Fruit fly (Drosophila melanogaster) whole organism, embryonic: ENCODE measurements around the gene wapl.
A peak's percentile ranks its signal among the peaks of the same experiment; 100 is the strongest.

Source experiments
- CG11695 ChIP-seq: fragments of 200-800 bp; sonication (Bioruptor generic); IDR thresholded peaks from 3 replicates; pipeline ENCODE4 v1.3.6; 2022; ENCODE audit warnings: missing biosample characterization, missing genetic modification characterization
- CG12659 ChIP-seq: fragments of 200-800 bp; sonication (Bioruptor generic); optimal IDR thresholded peaks from 3 replicates; lab custom pipeline; 2017; ENCODE audit warnings: mild to moderate bottlenecking, missing biosample characterization, missing genetic modification reagents, missing genetic modification characterization
- CG12769 ChIP-seq: fragments of 200-800 bp; sonication (Bioruptor generic); optimal IDR thresholded peaks from 2 replicates; lab custom pipeline; 2019; ENCODE audit warnings: missing biosample characterization, mild to moderate bottlenecking, missing genetic modification characterization, moderate library complexity
- CG13775 ChIP-seq: fragments of 200-800 bp; sonication (Bioruptor generic); optimal IDR thresholded peaks from 3 replicates; lab custom pipeline; 2017; ENCODE audit warnings: missing biosample characterization, mild to moderate bottlenecking, missing genetic modification characterization
- CG13894 ChIP-seq: fragments of 200-800 bp; sonication (Bioruptor generic); optimal IDR thresholded peaks from 3 replicates; lab custom pipeline; 2018; ENCODE audit warnings: missing biosample characterization, mild to moderate bottlenecking, missing genetic modification characterization, moderate library complexity
- CG14441 ChIP-seq: fragments of 200-800 bp; sonication (Bioruptor generic); IDR thresholded peaks from 2 replicates; pipeline ENCODE4 v1.3.6; 2022; ENCODE audit warnings: missing biosample characterization, missing genetic modification characterization
- CG15696 ChIP-seq: fragments of 200-800 bp; sonication (Bioruptor generic); optimal IDR thresholded peaks from 2 replicates; lab custom pipeline; 2019; ENCODE audit warnings: missing biosample characterization, mild to moderate bottlenecking, missing genetic modification characterization, moderate library complexity
- CG16779 ChIP-seq: fragments of 200-800 bp; sonication (Bioruptor generic); IDR thresholded peaks from 2 replicates; pipeline ENCODE4 v1.3.6; 2022; ENCODE audit warnings: missing biosample characterization, missing genetic modification characterization
- CG17359 ChIP-seq: fragments of 200-800 bp; sonication (Bioruptor generic); optimal IDR thresholded peaks from 3 replicates; lab custom pipeline; 2018; ENCODE audit warnings: missing biosample characterization, mild to moderate bottlenecking, missing genetic modification characterization, moderate library complexity
- CG1832 ChIP-seq: fragments of 200-800 bp; sonication (Bioruptor generic); optimal IDR thresholded peaks from 2 replicates; lab custom pipeline; 2017; ENCODE audit warnings: missing biosample characterization, mild to moderate bottlenecking, missing genetic modification characterization, inconsistent platforms
- CG18619 ChIP-seq: fragments of 200-800 bp; sonication (Bioruptor generic); optimal IDR thresholded peaks from 3 replicates; lab custom pipeline; 2017; ENCODE audit warnings: missing biosample characterization, mild to moderate bottlenecking, missing genetic modification characterization
- CG2202 ChIP-seq: fragments of 200-800 bp; sonication (Bioruptor generic); optimal IDR thresholded peaks from 2 replicates; lab custom pipeline; 2018; ENCODE audit warnings: missing biosample characterization, mild to moderate bottlenecking, missing genetic modification characterization
- CG31365 ChIP-seq: fragments of 200-800 bp; sonication (Bioruptor generic); optimal IDR thresholded peaks from 2 replicates; lab custom pipeline; 2018; ENCODE audit warnings: missing biosample characterization, mild to moderate bottlenecking, missing genetic modification characterization
- CG33213 ChIP-seq: fragments of 200-800 bp; sonication (Bioruptor generic); optimal IDR thresholded peaks from 3 replicates; lab custom pipeline; 2016; ENCODE audit warnings: missing biosample characterization, missing genetic modification characterization
- CG3847 ChIP-seq: fragments of 200-800 bp; sonication (Bioruptor generic); IDR thresholded peaks from 2 replicates; pipeline ENCODE4 v1.3.6; 2022; ENCODE audit warnings: missing biosample characterization, missing genetic modification characterization
- CG7928 ChIP-seq: fragments of 200-800 bp; sonication (Bioruptor generic); optimal IDR thresholded peaks from 2 replicates; lab custom pipeline; 2017; ENCODE audit warnings: missing biosample characterization, mild to moderate bottlenecking, missing genetic modification characterization
- CG8281 ChIP-seq: fragments of 200-800 bp; sonication (Bioruptor generic); optimal IDR thresholded peaks from 2 replicates; lab custom pipeline; 2018; ENCODE audit warnings: missing biosample characterization, mild to moderate bottlenecking, missing genetic modification characterization, moderate library complexity
- CG8290 ChIP-seq, 3 experiments: fragments of 200-800 bp; sonication (Bioruptor generic); optimal IDR thresholded peaks; 2 replicates each; lab custom pipeline; 2016 to 2019; ENCODE audit warnings: missing biosample characterization in 3 of 3, missing genetic modification characterization in 3 of 3, mild to moderate bottlenecking in 2 of 3, moderate library complexity in 1 of 3
- CG8944 ChIP-seq: fragments of 200-800 bp; sonication (Bioruptor generic); optimal IDR thresholded peaks from 3 replicates; lab custom pipeline; 2016; ENCODE audit warnings: missing biosample characterization, missing genetic modification characterization
- CG9932 ChIP-seq: fragments of 200-800 bp; sonication (Bioruptor generic); IDR thresholded peaks from 2 replicates; pipeline ENCODE4 v1.3.6; 2022; ENCODE audit warnings: missing biosample characterization, missing genetic modification characterization
- Deaf1 ChIP-seq: fragments of 200-800 bp; optimal IDR thresholded peaks from 3 replicates; lab custom pipeline; 2019; ENCODE audit warnings: missing biosample characterization, mild to moderate bottlenecking, missing genetic modification characterization, moderate library complexity
- Dref ChIP-seq: fragments of 200-800 bp; sonication (Bioruptor generic); IDR thresholded peaks from 2 replicates; pipeline ENCODE4 v1.3.6; 2022; ENCODE audit warnings: missing biosample characterization, missing genetic modification characterization
- Drgx ChIP-seq: fragments of 200-800 bp; sonication (Bioruptor generic); IDR thresholded peaks from 2 replicates; pipeline ENCODE4 v1.3.6; 2022; ENCODE audit warnings: missing biosample characterization, missing genetic modification characterization
- E2f1 ChIP-seq: fragments of 200-800 bp; sonication (Bioruptor generic); IDR thresholded peaks from 2 replicates; pipeline ENCODE4 v1.3.6; 2022; ENCODE audit warnings: missing biosample characterization, missing genetic modification characterization
- Eip74EF ChIP-seq, 2 experiments: fragments of 200-800 bp in 1 of 2; fragments of >200 bp in 1 of 2; sonication (Bioruptor generic) in 1 of 2; optimal IDR thresholded peaks; 2 replicates each; lab custom pipeline; 2017 to 2019; ENCODE audit warnings: missing biosample characterization in 2 of 2, missing genetic modification characterization in 2 of 2, mild to moderate bottlenecking in 1 of 2, moderate library complexity in 1 of 2
- Ets65A ChIP-seq: fragments of 200-800 bp; sonication (Bioruptor generic); peaks from one replicate; lab custom pipeline; 2016; ENCODE audit warnings: missing biosample characterization, missing genetic modification characterization
- Med ChIP-seq: fragments of 200-800 bp; sonication (Bioruptor generic); peaks from one replicate; lab custom pipeline; 2016; ENCODE audit warnings: missing biosample characterization, missing genetic modification characterization, mild to moderate bottlenecking, inconsistent platforms, moderate library complexity
- Meics ChIP-seq: fragments of 200-800 bp; sonication (Bioruptor generic); optimal IDR thresholded peaks from 2 replicates; lab custom pipeline; 2017; ENCODE audit warnings: missing biosample characterization, mild to moderate bottlenecking, missing genetic modification characterization
- Oaz ChIP-seq: fragments of 200-800 bp; sonication (Bioruptor generic); IDR thresholded peaks from 2 replicates; pipeline ENCODE4 v1.3.6; 2022; ENCODE audit warnings: missing biosample characterization, missing genetic modification characterization
- Pdp1 ChIP-seq, 2 experiments: fragments of 200-800 bp; sonication (Bioruptor generic); optimal IDR thresholded peaks; 3 replicates each; lab custom pipeline; 2016; ENCODE audit warnings: missing biosample characterization in 2 of 2, missing genetic modification characterization in 2 of 2, mild to moderate bottlenecking in 1 of 2, moderate library complexity in 1 of 2
- Poxn ChIP-seq: fragments of 200-800 bp; sonication (Bioruptor generic); IDR thresholded peaks from 2 replicates; pipeline ENCODE4 v1.3.6; 2022; ENCODE audit warnings: missing biosample characterization, missing genetic modification characterization
- Ptx1 ChIP-seq: fragments of 200-800 bp; sonication (Bioruptor generic); IDR thresholded peaks from 2 replicates; pipeline ENCODE4 v1.3.6; 2022; ENCODE audit warnings: missing biosample characterization, missing genetic modification characterization
- Taf1 ChIP-seq: fragments of 200-800 bp; sonication (Bioruptor generic); IDR thresholded peaks from 2 replicates; pipeline ENCODE4 v1.3.6; 2022; ENCODE audit warnings: missing biosample characterization, missing genetic modification characterization
- Xbp1 ChIP-seq: fragments of 200-800 bp; sonication (Bioruptor generic); optimal IDR thresholded peaks from 3 replicates; lab custom pipeline; 2016; ENCODE audit warnings: missing biosample characterization, mild to moderate bottlenecking, missing genetic modification characterization
- crol ChIP-seq: fragments of 200-800 bp; sonication (Bioruptor generic); IDR thresholded peaks from 2 replicates; pipeline ENCODE4 v1.3.6; 2022; ENCODE audit warnings: missing biosample characterization, missing genetic modification characterization
- dysf ChIP-seq: fragments of 200-800 bp; sonication (Bioruptor generic); IDR thresholded peaks from 3 replicates; pipeline ENCODE4 v1.3.6; 2022; ENCODE audit warnings: missing biosample characterization, missing genetic modification characterization
- ftz-f1 ChIP-seq: fragments of 200-800 bp; sonication (Bioruptor generic); optimal IDR thresholded peaks from 2 replicates; lab custom pipeline; 2016; ENCODE audit warnings: missing biosample characterization, missing genetic modification characterization
- gcm ChIP-seq: fragments of 200-800 bp; sonication (Bioruptor generic); optimal IDR thresholded peaks from 2 replicates; lab custom pipeline; 2019; ENCODE audit warnings: missing biosample characterization, mild to moderate bottlenecking, missing genetic modification characterization, moderate library complexity
- grau ChIP-seq: fragments of 200-800 bp; optimal IDR thresholded peaks from 3 replicates; lab custom pipeline; 2019; ENCODE audit warnings: missing biosample characterization, mild to moderate bottlenecking, missing genetic modification characterization, moderate library complexity
- gro ChIP-seq: fragments of 200-800 bp; sonication (Bioruptor generic); optimal IDR thresholded peaks from 2 replicates; lab custom pipeline; 2016; ENCODE audit warnings: missing biosample characterization, missing genetic modification characterization
- hb ChIP-seq: fragments of 200-800 bp; sonication (Bioruptor generic); IDR thresholded peaks from 3 replicates; pipeline ENCODE4 v1.3.6; 2022; ENCODE audit warnings: missing biosample characterization, missing genetic modification characterization; ENCODE audit not compliant: partially characterized antibody
- lmd ChIP-seq: fragments of 200-800 bp; sonication (Bioruptor generic); IDR thresholded peaks from 2 replicates; pipeline ENCODE4 v1.3.6; 2022; ENCODE audit warnings: missing biosample characterization, missing genetic modification characterization
- mam ChIP-seq: fragments of 200-800 bp; sonication (Bioruptor generic); optimal IDR thresholded peaks from 3 replicates; lab custom pipeline; 2016; ENCODE audit warnings: missing biosample characterization, missing genetic modification characterization
- onecut ChIP-seq: fragments of 200-800 bp; sonication (Bioruptor generic); IDR thresholded peaks from 2 replicates; pipeline ENCODE4 v1.3.6; 2022; ENCODE audit warnings: missing biosample characterization, missing genetic modification characterization
- pb ChIP-seq: fragments of 200-800 bp; sonication (Bioruptor generic); optimal IDR thresholded peaks from 3 replicates; lab custom pipeline; 2016; ENCODE audit warnings: missing biosample characterization, missing genetic modification characterization
- row ChIP-seq: fragments of 200-800 bp; sonication (Bioruptor generic); IDR thresholded peaks from 3 replicates; pipeline ENCODE4 v1.3.6; 2022; ENCODE audit warnings: missing biosample characterization, missing genetic modification characterization
- trem ChIP-seq: fragments of 200-800 bp; optimal IDR thresholded peaks from 3 replicates; lab custom pipeline; 2019; ENCODE audit warnings: missing biosample characterization, mild to moderate bottlenecking, missing genetic modification characterization, moderate library complexity
- vvl ChIP-seq: fragments of 200-800 bp; sonication (Bioruptor generic); IDR thresholded peaks from 2 replicates; pipeline ENCODE4 v1.3.6; 2022; ENCODE audit warnings: missing biosample characterization, missing genetic modification characterization

The wapl gene

DNA sequence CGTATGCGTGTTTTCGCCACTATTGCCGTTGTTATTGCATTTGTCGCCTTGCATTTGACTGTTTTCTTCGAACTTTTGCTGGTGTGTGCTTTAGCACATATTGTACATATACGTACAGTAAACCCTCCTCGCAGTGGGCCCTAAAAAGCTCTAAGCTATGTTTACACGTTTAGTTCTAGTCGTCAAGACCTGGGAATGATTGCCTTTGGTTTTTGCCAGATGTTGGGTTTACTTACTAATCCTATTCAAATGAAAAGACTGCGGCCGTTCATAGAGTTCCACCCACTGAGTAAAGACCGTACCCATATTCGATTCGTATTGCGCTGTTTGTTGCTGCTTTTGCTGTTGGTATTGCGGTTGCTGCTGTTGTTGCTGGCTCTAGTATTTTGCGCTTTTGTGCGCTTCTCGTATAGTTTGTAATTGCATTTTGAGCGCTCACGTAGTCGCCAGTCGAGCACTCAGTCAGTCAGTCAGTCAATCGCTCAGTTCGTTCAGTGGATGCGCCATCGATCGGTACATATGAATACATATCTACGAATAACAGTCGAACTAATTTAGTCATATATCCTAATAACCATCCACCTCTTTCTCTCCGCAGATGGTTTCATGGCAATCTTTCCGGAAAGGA lies 50.9 kb downstream of the wapl start:
- TF ChIP-seq CG13894 (tag; lab: Kevin White, UChicago) (no peak), grau (tag; lab: Kevin White, UChicago) (peak; percentile 60), vvl (GFP tag; lab: Robert Waterston, UW) (0 out of 2 replicates have a peak, but pooled peaks have one; percentile 38), Drgx (GFP tag; lab: Robert Waterston, UW) (peak; percentile 91), CG9932 (GFP tag; lab: Robert Waterston, UW) (0 out of 2 replicates have a peak, but pooled peaks have one; percentile 12), Xbp1 (GFP tag; lab: Kevin White, UChicago) (peak; percentile 3), gcm (GFP tag; lab: Kevin White, UChicago) (no peak), mam (GFP tag; lab: Kevin White, UChicago) (no peak), CG17359 (tag; lab: Kevin White, UChicago) (peak; percentile 7), CG11695 (GFP tag; lab: Robert Waterston, UW) (no peak), row (GFP tag; lab: Robert Waterston, UW) (peak; percentile 43; the same call in 2 of the 3 replicates), dysf (GFP tag; lab: Robert Waterston, UW) (peak; percentile 31; the same call in 1 of the 3 replicates), Poxn (GFP tag; lab: Robert Waterston, UW) (no peak), CG14441 (GFP tag; lab: Robert Waterston, UW) (peak; percentile 27; the same call in 1 of the 2 replicates), onecut (GFP tag; lab: Robert Waterston, UW) (no peak), CG8281 (tag; lab: Kevin White, UChicago) (peak; percentile 65), E2f1 (GFP tag; lab: Robert Waterston, UW) (0 out of 2 replicates have a peak, but pooled peaks have one; percentile 7), Ptx1 (GFP tag; lab: Robert Waterston, UW) (peak; percentile 31; the same call in 1 of the 2 replicates), lmd (0 out of 2 replicates have a peak, but pooled peaks have one; percentile 19)
- TF ChIP-seq, all 482 proteins: peak for 13

DNA sequence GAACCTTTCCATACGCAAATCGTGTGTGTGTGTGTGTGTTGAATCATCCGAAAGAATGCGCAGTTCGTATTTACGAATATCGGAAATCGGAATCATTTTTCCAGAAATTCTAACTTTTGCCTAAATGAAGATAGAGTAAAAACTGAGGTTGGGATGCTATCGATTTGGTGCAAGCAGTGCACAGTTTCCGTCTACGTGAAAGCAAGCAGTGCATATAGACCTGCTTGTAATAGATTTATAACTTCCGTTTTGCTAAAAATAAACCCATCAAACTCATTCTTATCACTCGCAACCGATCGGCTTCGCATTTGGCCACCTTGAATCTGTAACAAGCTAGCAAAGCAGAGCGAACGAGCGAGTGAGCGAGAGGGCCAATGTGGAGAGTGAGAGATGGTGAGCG lies 52.4 kb downstream of the wapl start:
- TF ChIP-seq Pdp1 (GFP tag; optimal IDR thresholded peaks at IDR 0.05; lab: Kevin White, UChicago) (no peak), Eip74EF (GFP tag; optimal IDR thresholded peaks at IDR 0.05; lab: Kevin White, UChicago) (peak in 1 of 2 experiments; percentile 44), CG31365 (peak; percentile 88), trem (no peak), CG12659 (no peak), CG8290 (GFP tag; optimal IDR thresholded peaks at IDR 0.05; lab: Kevin White, UChicago) (peak; percentile 89), CG8290 (tag; optimal IDR thresholded peaks at IDR 0.05; lab: Kevin White, UChicago) (peak in 1 of 2 experiments; percentile 46), Ets65A (GFP tag; lab: Kevin White, UChicago) (no peak), CG8944 (no peak), Oaz (no peak), CG3847 (0 out of 2 replicates have a peak, but pooled peaks have one; percentile 22), gro (GFP tag; lab: Kevin White, UChicago) (peak; percentile 2), Med (GFP tag; lab: Kevin White, UChicago) (peak; percentile 84), ftz-f1 (GFP tag; lab: Kevin White, UChicago) (peak; percentile 46), Taf1 (GFP tag; lab: Robert Waterston, UW) (no peak), Dref (GFP tag; lab: Robert Waterston, UW) (no peak), crol (GFP tag; lab: Robert Waterston, UW) (peak; percentile 28; the same call in 1 of the 2 replicates), onecut (GFP tag; lab: Robert Waterston, UW) (peak; percentile 24; the same call in 1 of the 2 replicates), CG2202 (tag; lab: Kevin White, UChicago) (no peak), Meics (GFP tag; lab: Kevin White, UChicago) (peak; percentile 6), hb (GFP tag; lab: Robert Waterston, UW) (no peak), CG15696 (no peak), Deaf1 (tag; lab: Kevin White, UChicago) (peak; percentile 35), pb (GFP tag; lab: Kevin White, UChicago) (no peak), CG7928 (GFP tag; lab: Kevin White, UChicago) (no peak), CG16779 (GFP tag; lab: Robert Waterston, UW) (no peak), CG1832 (peak; percentile 14), CG18619 (GFP tag; lab: Kevin White, UChicago) (no peak), CG12769 (peak; percentile 62), CG13775 (GFP tag; lab: Kevin White, UChicago) (peak; percentile 3), Ptx1 (GFP tag; lab: Robert Waterston, UW) (no peak), CG33213 (GFP tag; lab: Kevin White, UChicago) (no peak)
